Fruit fly (Drosophila melanogaster) whole organism: Measurements from ENCODE around the gene Ack.

Source experiments
- Dll ChIP-seq: fragments of >200 bp; optimal IDR thresholded peaks from 2 replicates; lab custom pipeline; 2017
- EcR ChIP-seq, 2 experiments: fragments of >200 bp; optimal IDR thresholded peaks; 2 replicates each; lab custom pipeline; 2017; ENCODE audit warnings: missing biosample characterization in 2 of 2, missing genetic modification characterization in 2 of 2, missing genetic modification reagents in 2 of 2
- pan ChIP-seq: fragments of >200 bp; optimal IDR thresholded peaks from 2 replicates; lab custom pipeline; 2017
- psq ChIP-seq: fragments of >200 bp; optimal IDR thresholded peaks from 2 replicates; lab custom pipeline; 2017
- usp ChIP-seq: fragments of >200 bp; optimal IDR thresholded peaks from 2 replicates; lab custom pipeline; 2017; ENCODE audit warnings: missing biosample characterization, missing genetic modification characterization, mixed read lengths

DNA sequence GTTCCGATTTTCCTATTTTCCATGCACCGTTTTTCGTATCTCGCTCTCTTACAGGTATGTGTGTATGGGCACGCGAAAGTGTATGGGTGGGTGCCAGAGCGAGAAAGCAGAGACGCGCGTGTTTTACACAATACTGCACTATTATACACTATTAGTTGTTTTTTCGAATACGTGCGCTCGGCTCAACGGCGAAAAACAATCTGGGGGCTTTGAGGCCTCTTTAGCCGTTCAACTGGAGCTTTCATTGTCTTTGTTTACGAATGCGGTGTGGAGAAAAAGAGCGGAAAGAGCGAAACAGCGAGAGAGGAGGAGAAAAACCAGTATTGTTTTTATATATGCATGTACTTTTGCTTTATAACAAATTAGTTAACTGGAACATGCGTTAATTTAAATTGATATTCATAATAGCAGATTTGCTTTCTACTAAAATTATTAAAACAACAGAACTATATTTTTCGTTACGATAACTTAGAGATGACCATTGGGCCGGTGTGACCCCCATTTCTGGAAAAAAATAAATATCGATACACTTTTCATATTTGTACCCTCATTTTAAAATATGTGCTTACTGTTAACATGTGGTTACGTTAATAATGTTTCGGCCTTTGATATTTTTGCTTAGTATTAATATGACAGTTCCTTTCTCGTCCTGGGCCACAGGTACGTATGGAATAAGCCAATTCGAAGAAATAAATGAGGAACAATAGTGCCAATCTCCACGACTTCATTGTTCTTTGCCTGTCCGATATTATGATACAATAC lies 5.3 kb upstream of the Ack start, which contains the start of gene CG14995:
- TF ChIP-seq pan (lab: Kevin White, UChicago): no peak
- no peak for TF ChIP-seq Dll (lab: Kevin White, UChicago)
- peak; percentile 74 for TF ChIP-seq psq (lab: Kevin White, UChicago)
- TF ChIP-seq usp: no peak
- no peak for TF ChIP-seq EcR (GFP tag; optimal IDR thresholded peaks at IDR 0.05; lab: Kevin White, UChicago)
